Worm (Caenorhabditis elegans) whole organism, mixed stage, embryonic: ENCODE results near the gene nmy-3.

Experiments
- M03D4.4 ChIP-seq: sonication (generic microtip); optimal IDR thresholded peaks from 2 replicates; lab custom pipeline; 2017; ENCODE audit warnings: mild to moderate bottlenecking, missing genetic modification characterization, missing compliant biosample characterization
- bed-3 ChIP-seq: fragments of 200-800 bp; sonication (Bioruptor generic); optimal IDR thresholded peaks from 3 replicates; lab custom pipeline; 2018; ENCODE audit warnings: mild to moderate bottlenecking, missing genetic modification characterization, moderate library complexity, missing compliant biosample characterization
- blmp-1 ChIP-seq: fragments of 150-350 bp; optimal IDR thresholded peaks from 2 replicates; lab custom pipeline; 2014; ENCODE audit warnings: missing biosample characterization, missing genetic modification characterization
- ceh-39 ChIP-seq: fragments of 150-350 bp; optimal IDR thresholded peaks from 2 replicates; lab custom pipeline; 2014; ENCODE audit warnings: missing biosample characterization, missing genetic modification characterization
- ceh-43 ChIP-seq: fragments of 200-800 bp; sonication (Bioruptor generic); optimal IDR thresholded peaks from 2 replicates; lab custom pipeline; 2018; ENCODE audit warnings: mild to moderate bottlenecking, missing genetic modification characterization, moderate library complexity, missing compliant biosample characterization
- ceh-83 ChIP-seq: fragments of 200-800 bp; sonication (Bioruptor generic); optimal IDR thresholded peaks from 2 replicates; lab custom pipeline; 2018; ENCODE audit warnings: mild to moderate bottlenecking, missing genetic modification characterization, missing compliant biosample characterization
- ces-1 ChIP-seq: fragments of 150-350 bp; optimal IDR thresholded peaks from 2 replicates; lab custom pipeline; 2014; ENCODE audit warnings: missing biosample characterization, missing genetic modification reagents, missing genetic modification characterization
- cnd-1 ChIP-seq: fragments of 200-800 bp; sonication (Bioruptor generic); optimal IDR thresholded peaks from 2 replicates; lab custom pipeline; 2018; ENCODE audit warnings: mild to moderate bottlenecking, missing genetic modification characterization, missing compliant biosample characterization
- drap-1 ChIP-seq: fragments of 200-800 bp; sonication (Bioruptor generic); optimal IDR thresholded peaks from 3 replicates; lab custom pipeline; 2018; ENCODE audit warnings: mild to moderate bottlenecking, missing genetic modification characterization, missing compliant biosample characterization
- elt-1 ChIP-seq: sonication (generic microtip); optimal IDR thresholded peaks from 2 replicates; lab custom pipeline; 2017; ENCODE audit warnings: missing genetic modification characterization, mild to moderate bottlenecking, missing compliant biosample characterization, antibody characterized with exemption, moderate library complexity, borderline replicate concordance; ENCODE audit not compliant: insufficient read depth
- elt-3 ChIP-seq: fragments of 150-350 bp; optimal IDR thresholded peaks from 2 replicates; lab custom pipeline; 2014; ENCODE audit warnings: missing biosample characterization, missing genetic modification characterization
- flh-1 ChIP-seq: fragments of 200-800 bp; sonication (Bioruptor generic); optimal IDR thresholded peaks from 2 replicates; lab custom pipeline; 2018; ENCODE audit warnings: mild to moderate bottlenecking, missing genetic modification characterization, moderate library complexity, missing compliant biosample characterization
- ham-2 ChIP-seq: fragments of 200-800 bp; sonication (Bioruptor generic); optimal IDR thresholded peaks from 2 replicates; lab custom pipeline; 2018; ENCODE audit warnings: mild to moderate bottlenecking, missing genetic modification characterization, missing compliant biosample characterization
- hlh-1 ChIP-seq: fragments of 150-350 bp; optimal IDR thresholded peaks from 2 replicates; lab custom pipeline; 2014; ENCODE audit warnings: missing biosample characterization, missing genetic modification reagents, missing genetic modification characterization
- lin-13 ChIP-seq: fragments of 150-350 bp; optimal IDR thresholded peaks from 2 replicates; lab custom pipeline; 2014; ENCODE audit warnings: missing biosample characterization, missing genetic modification characterization
- lin-32 ChIP-seq: fragments of 200-800 bp; sonication (Bioruptor generic); optimal IDR thresholded peaks from 2 replicates; lab custom pipeline; 2018; ENCODE audit warnings: mild to moderate bottlenecking, missing genetic modification characterization, missing compliant biosample characterization
- lsy-2 ChIP-seq: fragments of 150-350 bp; optimal IDR thresholded peaks from 2 replicates; lab custom pipeline; 2014; ENCODE audit warnings: missing biosample characterization, missing genetic modification characterization
- mab-5 ChIP-seq: fragments of 150-350 bp; optimal IDR thresholded peaks from 2 replicates; lab custom pipeline; 2014; ENCODE audit warnings: missing biosample characterization, missing genetic modification characterization
- mep-1 ChIP-seq: fragments of 150-350 bp; optimal IDR thresholded peaks from 2 replicates; lab custom pipeline; 2017; ENCODE audit warnings: missing biosample characterization, missing genetic modification reagents, missing genetic modification characterization, inconsistent platforms
- mls-2 ChIP-seq: sonication (generic microtip); optimal IDR thresholded peaks from 2 replicates; lab custom pipeline; 2016; ENCODE audit warnings: mild to moderate bottlenecking, missing genetic modification characterization, moderate library complexity, missing compliant biosample characterization
- nhr-12 ChIP-seq: fragments of 150-350 bp; optimal IDR thresholded peaks from 2 replicates; lab custom pipeline; 2014; ENCODE audit warnings: missing biosample characterization, missing genetic modification characterization
- nhr-2 ChIP-seq: fragments of 150-350 bp; optimal IDR thresholded peaks from 2 replicates; lab custom pipeline; 2014; ENCODE audit warnings: missing biosample characterization, missing genetic modification characterization
- nhr-237 ChIP-seq: fragments of 150-350 bp; optimal IDR thresholded peaks from 2 replicates; lab custom pipeline; 2014; ENCODE audit warnings: missing biosample characterization, missing genetic modification characterization
- nhr-28 ChIP-seq: fragments of 150-350 bp; optimal IDR thresholded peaks from 2 replicates; lab custom pipeline; 2014; ENCODE audit warnings: missing biosample characterization, missing genetic modification characterization
- nhr-76 ChIP-seq: sonication (generic microtip); optimal IDR thresholded peaks from 2 replicates; lab custom pipeline; 2017; ENCODE audit warnings: missing biosample characterization, missing genetic modification characterization
- pha-4 ChIP-seq: fragments of 150-350 bp; optimal IDR thresholded peaks from 2 replicates; lab custom pipeline; 2018; ENCODE audit warnings: missing biosample characterization, missing genetic modification reagents, missing genetic modification characterization
- sem-2 ChIP-seq: fragments of 200-800 bp; sonication (Bioruptor generic); optimal IDR thresholded peaks from 2 replicates; lab custom pipeline; 2018; ENCODE audit warnings: mild to moderate bottlenecking, missing genetic modification characterization, missing compliant biosample characterization
- snpc-4 ChIP-seq: fragments of 150-350 bp; optimal IDR thresholded peaks from 2 replicates; lab custom pipeline; 2014; ENCODE audit warnings: missing biosample characterization, missing genetic modification characterization
- sptf-1 ChIP-seq: sonication (generic microtip); optimal IDR thresholded peaks from 2 replicates; lab custom pipeline; 2017; ENCODE audit warnings: mild to moderate bottlenecking, missing genetic modification characterization, moderate library complexity, missing compliant biosample characterization
- tbx-8 ChIP-seq: fragments of 200-800 bp; sonication (Bioruptor generic); optimal IDR thresholded peaks from 2 replicates; lab custom pipeline; 2018; ENCODE audit warnings: mild to moderate bottlenecking, missing genetic modification characterization, moderate library complexity, missing compliant biosample characterization
- unc-120 ChIP-seq: sonication (generic microtip); optimal IDR thresholded peaks from 2 replicates; lab custom pipeline; 2017; ENCODE audit warnings: missing genetic modification characterization, missing compliant biosample characterization; ENCODE audit not compliant: poor library complexity, severe bottlenecking
- unc-39 ChIP-seq: fragments of 150-350 bp; optimal IDR thresholded peaks from 2 replicates; lab custom pipeline; 2014; ENCODE audit warnings: missing biosample characterization, missing genetic modification characterization
- unc-62 ChIP-seq: fragments of 150-350 bp; optimal IDR thresholded peaks from 2 replicates; lab custom pipeline; 2014; ENCODE audit warnings: missing biosample characterization, missing genetic modification reagents, missing genetic modification characterization
- zip-8 ChIP-seq: fragments of 150-350 bp; optimal IDR thresholded peaks from 2 replicates; lab custom pipeline; 2014; ENCODE audit warnings: missing biosample characterization, missing genetic modification characterization
- ztf-11 ChIP-seq: fragments of 150-350 bp; optimal IDR thresholded peaks from 2 replicates; lab custom pipeline; 2014; ENCODE audit warnings: missing biosample characterization, missing genetic modification characterization

nmy-3 gene

ce11 chrIV:9266464-9266863 is 7.8 kb upstream of the nmy-3 start, which contains the start of gene Y11D7A.19:
Y11D7A.19 (minus strand) TSS chrIV:9266564.
- TF ChIP-seq ham-2 (GFP tag; lab: Kevin White, UChicago) (no peak), nhr-28 (no peak), ces-1 (GFP tag; lab: Kevin White, UChicago) (no peak), sptf-1 (tag; lab: Kevin White, UChicago) (no peak), tbx-8 (GFP tag; lab: Kevin White, UChicago) (no peak), drap-1 (no peak), sem-2 (no peak), nhr-237 (tag; lab: Kevin White, UChicago) (no peak), snpc-4 (tag; lab: Kevin White, UChicago) (no peak), nhr-12 (no peak), unc-120 (tag; lab: Kevin White, UChicago) (no peak)

- no peak for TF ChIP-seq ceh-83
- peak; percentile 28 for TF ChIP-seq cnd-1 (tag; lab: Kevin White, UChicago)
- TF ChIP-seq nhr-2 (tag; lab: Kevin White, UChicago): peak; percentile 74
These were observed 6.7 kb upstream of the nmy-3 start for ce11 chrIV:9267581-9267980.

DNA sequence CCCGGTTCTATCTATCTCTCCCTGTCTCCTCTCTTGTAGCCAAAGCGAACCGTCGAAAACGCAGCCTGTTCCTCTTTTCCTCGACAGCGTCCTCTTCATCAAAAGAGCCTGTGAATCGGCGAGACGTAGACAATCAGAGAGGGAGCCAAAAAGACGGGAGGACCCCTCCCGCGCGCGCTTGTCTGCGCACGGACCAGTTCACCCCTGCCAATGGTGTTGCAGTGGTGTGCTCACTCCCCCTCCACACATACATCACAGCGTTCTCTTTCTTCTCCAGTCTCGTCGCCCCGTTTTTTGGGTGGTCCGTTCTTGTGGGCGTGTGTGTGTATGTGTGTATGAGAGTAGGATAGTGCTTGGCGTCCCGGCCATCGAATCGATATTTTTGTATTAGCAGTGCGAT is 5.4 kb upstream of the nmy-3 start:
- no peak for TF ChIP-seq nhr-2 (tag; lab: Kevin White, UChicago)
- TF ChIP-seq pha-4 (tag; lab: Kevin White, UChicago): no peak
- peak; percentile 11 for TF ChIP-seq hlh-1 (tag; lab: Kevin White, UChicago)
- TF ChIP-seq mep-1 (tag; lab: Kevin White, UChicago): peak; percentile 20
- TF ChIP-seq nhr-28: no peak
- no peak for TF ChIP-seq unc-39 (tag; lab: Kevin White, UChicago)
- peak; percentile 46 for TF ChIP-seq unc-62 (GFP tag; lab: Kevin White, UChicago)
- TF ChIP-seq lsy-2: no peak
- no peak for TF ChIP-seq elt-3 (tag; lab: Kevin White, UChicago)
- TF ChIP-seq nhr-12: no peak
- TF ChIP-seq zip-8 (tag; lab: Kevin White, UChicago): no peak
- no peak for TF ChIP-seq lin-32 (GFP tag; lab: Kevin White, UChicago)
- TF ChIP-seq unc-120 (tag; lab: Kevin White, UChicago): peak; percentile 7
- no peak for TF ChIP-seq mls-2 (tag; lab: Kevin White, UChicago)
- TF ChIP-seq tbx-8 (GFP tag; lab: Kevin White, UChicago): peak; percentile 14
- no peak for TF ChIP-seq blmp-1
- peak; percentile 41 for TF ChIP-seq M03D4.4 (tag; lab: Kevin White, UChicago)
- no peak for TF ChIP-seq snpc-4 (tag; lab: Kevin White, UChicago)
- peak; percentile 22 for TF ChIP-seq drap-1
- TF ChIP-seq nhr-76 (tag; lab: Kevin White, UChicago): no peak
- TF ChIP-seq lin-13: peak; percentile 1
- no peak for TF ChIP-seq elt-1
- no peak for TF ChIP-seq sem-2
- TF ChIP-seq bed-3 (GFP tag; lab: Kevin White, UChicago): no peak
- no peak for TF ChIP-seq ces-1 (GFP tag; lab: Kevin White, UChicago)
- TF ChIP-seq cnd-1 (tag; lab: Kevin White, UChicago): peak; percentile 32
- no peak for TF ChIP-seq flh-1 (GFP tag; lab: Kevin White, UChicago)
- TF ChIP-seq ceh-43 (GFP tag; lab: Kevin White, UChicago): no peak
- TF ChIP-seq ztf-11 (tag; lab: Kevin White, UChicago): peak; percentile 68
- no peak for TF ChIP-seq nhr-237 (tag; lab: Kevin White, UChicago)
- TF ChIP-seq ceh-39 (tag; lab: Kevin White, UChicago): peak; percentile 27
- TF ChIP-seq ham-2 (GFP tag; lab: Kevin White, UChicago): peak; percentile 55
- peak; percentile 37 for TF ChIP-seq ceh-83
- TF ChIP-seq sptf-1 (tag; lab: Kevin White, UChicago): no peak
- TF ChIP-seq mab-5 (tag; lab: Kevin White, UChicago): no peak
- TF ChIP-seq, all 35 proteins: peak for 13

DNA sequence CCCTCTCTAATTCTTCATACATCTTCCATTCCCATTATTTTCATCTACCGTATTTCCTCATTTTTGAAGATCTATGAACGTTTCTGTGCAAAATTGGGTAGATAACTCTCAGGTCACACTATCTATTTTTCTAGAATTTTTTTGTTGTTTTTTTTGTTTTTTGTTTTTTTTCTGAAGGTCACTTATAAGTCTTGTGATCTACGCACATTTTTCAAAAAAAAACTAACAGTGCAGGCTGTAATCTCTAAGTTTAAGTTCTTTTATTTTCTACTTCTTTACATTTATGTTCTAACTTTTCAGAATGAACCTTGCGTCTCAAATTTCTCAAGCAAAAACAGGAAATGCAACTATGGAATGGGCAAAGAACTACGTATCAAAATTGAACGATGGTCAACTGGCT is 4.5 kb upstream of the nmy-3 start, which contains the start of gene flh-3:
Gene flh-3 (plus strand): TSS at position 301 of the 400 bp plus-strand sequence.
- TF ChIP-seq lin-13: no peak
- no peak for TF ChIP-seq ham-2 (GFP tag; lab: Kevin White, UChicago)
- TF ChIP-seq mab-5 (tag; lab: Kevin White, UChicago): no peak
- no peak for TF ChIP-seq sem-2
- TF ChIP-seq M03D4.4 (tag; lab: Kevin White, UChicago): no peak
- no peak for TF ChIP-seq lin-32 (GFP tag; lab: Kevin White, UChicago)
- TF ChIP-seq nhr-12: no peak
- no peak for TF ChIP-seq drap-1
- TF ChIP-seq ztf-11 (tag; lab: Kevin White, UChicago): no peak
- TF ChIP-seq blmp-1: no peak
- no peak for TF ChIP-seq unc-39 (tag; lab: Kevin White, UChicago)
- TF ChIP-seq nhr-28: no peak
- TF ChIP-seq unc-62 (GFP tag; lab: Kevin White, UChicago): no peak
- no peak for TF ChIP-seq pha-4 (tag; lab: Kevin White, UChicago)
